Worm (Caenorhabditis elegans): Measurements from ENCODE around the gene ubc-7.

DNA sequence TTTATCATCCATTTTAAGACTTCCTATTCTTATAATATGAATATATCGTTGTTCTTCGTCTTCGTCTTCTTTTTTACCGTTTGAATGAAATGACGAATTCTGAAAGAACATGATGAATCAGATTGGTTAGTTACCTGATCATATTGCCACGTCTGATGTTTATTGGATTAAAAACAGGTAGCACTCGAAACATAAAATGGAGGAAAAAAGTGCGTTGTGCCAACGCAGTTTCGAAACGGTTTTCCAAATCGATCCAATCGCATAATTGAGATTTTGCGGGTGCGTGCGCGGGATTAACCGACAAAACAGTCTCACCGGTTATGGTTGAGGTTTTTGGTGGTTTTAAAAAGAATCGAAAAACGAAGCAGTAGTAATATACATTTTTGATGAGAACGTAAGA is 35.4 kb downstream of the ubc-7 start, which contains the start of gene rom-2:
- TF ChIP-seq lin-15B (tag; optimal IDR thresholded peaks at IDR 0.05) = no peak
- TF ChIP-seq dpl-1 (GFP tag; optimal IDR thresholded peaks at IDR 0.05) = no peak
- TF ChIP-seq D1046.2 (GFP tag; IDR thresholded peaks at IDR 0.05) = no peak
- no peak for TF ChIP-seq ama-1 (optimal IDR thresholded peaks at IDR 0.05)
- no peak for TF ChIP-seq dmd-9 (GFP tag; IDR thresholded peaks at IDR 0.05)
- TF ChIP-seq nhr-42 (GFP tag; IDR thresholded peaks at IDR 0.05) = no peak
